Worm (Caenorhabditis elegans) whole organism, L4/young adult: ENCODE data around the gene cnnm-1.

Experiments
- W03F9.2 ChIP-seq: fragments of 150-350 bp; optimal IDR thresholded peaks from 2 replicates; lab custom pipeline; 2014; ENCODE audit warnings: missing biosample characterization, missing genetic modification characterization
- dao-5 ChIP-seq: sonication (generic microtip); optimal IDR thresholded peaks from 2 replicates; lab custom pipeline; 2016; ENCODE audit warnings: missing genotype, missing genetic modification characterization, moderate library complexity, missing compliant biosample characterization
- him-1 ChIP-seq: sonication (generic microtip); optimal IDR thresholded peaks from 2 replicates; lab custom pipeline; 2016; ENCODE audit warnings: missing genotype, missing genetic modification reagents, missing genetic modification characterization, missing compliant biosample characterization

ce11 chrIV:17255001-17255400, 48.4 kb upstream of the cnnm-1 start, which contains the start of gene gtf-2E1:
- TF ChIP-seq him-1 (no peak), dao-5 (tag; lab: Kevin White, UChicago) (no peak), W03F9.2 (tag; lab: Kevin White, UChicago) (no peak)
